Worm (Caenorhabditis elegans) whole organism, young adult: ENCODE data around the gene F21D9.1.

Experiments used
- C17E4.6 ChIP-seq: fragments of 200-800 bp; sonication (Bioruptor generic); IDR thresholded peaks from 2 replicates; pipeline ENCODE4 v1.3.6; 2022; ENCODE audit warnings: missing genetic modification reagents, missing genetic modification characterization, missing compliant biosample characterization
- F57C9.4 ChIP-seq: sonication (generic microtip); optimal IDR thresholded peaks from 2 replicates; lab custom pipeline; 2017; ENCODE audit warnings: mild to moderate bottlenecking, missing genetic modification characterization, missing compliant biosample characterization
- aptf-2 ChIP-seq: fragments of 200-800 bp; sonication (Bioruptor generic); conservative IDR thresholded peaks from 2 replicates; pipeline ENCODE4 v1.3.6; 2022; ENCODE audit warnings: missing genetic modification reagents, missing genetic modification characterization, missing compliant biosample characterization
- cebp-1 ChIP-seq, 2 experiments: fragments of 200-800 bp in 1 of 2; sonication (Bioruptor generic) in 1 of 2; sonication (generic microtip) in 1 of 2; IDR thresholded peaks in 1 of 2; optimal IDR thresholded peaks in 1 of 2; 2 replicates each; pipeline versions ENCODE4 v1.3.6 to Lab custom; 2017 to 2022; ENCODE audit warnings: missing compliant biosample characterization in 2 of 2, missing genetic modification characterization in 2 of 2, mild to moderate bottlenecking in 1 of 2, missing genetic modification reagents in 1 of 2, moderate library complexity in 1 of 2
- egl-44 ChIP-seq: fragments of 200-800 bp; sonication (Bioruptor generic); IDR thresholded peaks from 2 replicates; pipeline ENCODE4 v1.3.6; 2022; ENCODE audit warnings: missing genetic modification reagents, missing genetic modification characterization, missing compliant biosample characterization
- fkh-3 ChIP-seq: sonication (generic microtip); optimal IDR thresholded peaks from 2 replicates; lab custom pipeline; 2016; ENCODE audit warnings: mild to moderate bottlenecking, missing genetic modification characterization, missing compliant biosample characterization
- nhr-27 ChIP-seq: fragments of 200-800 bp; sonication (Bioruptor generic); optimal IDR thresholded peaks from 2 replicates; lab custom pipeline; 2018; ENCODE audit warnings: mild to moderate bottlenecking, missing genetic modification characterization, moderate library complexity, missing compliant biosample characterization
- pha-4 ChIP-seq: fragments of 150-350 bp; sonication (generic microtip); optimal IDR thresholded peaks from 2 replicates; lab custom pipeline; 2014; ENCODE audit warnings: missing biosample characterization, missing genetic modification reagents, missing genetic modification characterization
- rcor-1 ChIP-seq: fragments of 200-800 bp; sonication (Bioruptor generic); IDR thresholded peaks from 2 replicates; pipeline ENCODE4 v1.3.6; 2022; ENCODE audit warnings: missing genetic modification reagents, missing genetic modification characterization, missing compliant biosample characterization
- snpc-3.4 ChIP-seq: sonication (generic microtip); optimal IDR thresholded peaks from 2 replicates; lab custom pipeline; 2017; ENCODE audit warnings: missing genetic modification characterization, mild to moderate bottlenecking, missing compliant biosample characterization, antibody characterized with exemption, moderate library complexity, missing genotype, missing genetic modification reagents
- tlf-1 ChIP-seq: fragments of 200-800 bp; sonication (Bioruptor generic); optimal IDR thresholded peaks from 2 replicates; lab custom pipeline; 2018; ENCODE audit warnings: mild to moderate bottlenecking, missing genetic modification characterization, missing compliant biosample characterization
- unc-130 ChIP-seq: sonication (generic microtip); optimal IDR thresholded peaks from 2 replicates; lab custom pipeline; 2016; ENCODE audit warnings: missing genetic modification reagents, missing genetic modification characterization, missing compliant biosample characterization
- unc-62 ChIP-seq: fragments of 150-350 bp; optimal IDR thresholded peaks from 2 replicates; lab custom pipeline; 2014; ENCODE audit warnings: missing biosample characterization, missing genetic modification reagents, missing genetic modification characterization
- ztf-6 ChIP-seq: fragments of 200-800 bp; sonication (Bioruptor generic); IDR thresholded peaks from 2 replicates; pipeline ENCODE4 v1.3.6; 2022; ENCODE audit warnings: missing genetic modification reagents, missing genetic modification characterization, missing compliant biosample characterization

ce11 chrV:19312975-19313374 is 48.7 kb downstream of the F21D9.1 start, which contains the start of gene fbxb-64:
- TF ChIP-seq C17E4.6 (no peak), snpc-3.4 (tag; lab: Kevin White, UChicago) (no peak), egl-44 (GFP tag; lab: Robert Waterston, UW) (no peak), tlf-1 (GFP tag; lab: Kevin White, UChicago) (no peak), nhr-27 (tag; lab: Kevin White, UChicago) (no peak), cebp-1 (GFP tag; IDR thresholded peaks at IDR 0.05; lab: Robert Waterston, UW) (no peak), cebp-1 (tag; optimal IDR thresholded peaks at IDR 0.05; lab: Kevin White, UChicago) (no peak), pha-4 (tag; lab: Kevin White, UChicago) (no peak), fkh-3 (tag; lab: Kevin White, UChicago) (no peak), F57C9.4 (tag; lab: Kevin White, UChicago) (no peak), unc-130 (GFP tag; lab: Kevin White, UChicago) (no peak), unc-62 (GFP tag; lab: Kevin White, UChicago) (no peak), rcor-1 (GFP tag; lab: Robert Waterston, UW) (no peak), aptf-2 (GFP tag; lab: Robert Waterston, UW) (no peak), ztf-6 (GFP tag; lab: Robert Waterston, UW) (no peak)
